Worm (Caenorhabditis elegans) whole organism, L3 larva: Measurements from ENCODE around the gene K02E10.6.

Experiments used
- ama-1 ChIP-seq: fragments of 150-350 bp; optimal IDR thresholded peaks from 2 replicates; lab custom pipeline; 2018
- fos-1 ChIP-seq: fragments of 150-350 bp; optimal IDR thresholded peaks from 2 replicates; lab custom pipeline; 2014; ENCODE audit warnings: missing biosample characterization, missing genetic modification characterization
- lin-39 ChIP-seq: fragments of 150-350 bp; optimal IDR thresholded peaks from 2 replicates; lab custom pipeline; 2018; ENCODE audit warnings: missing biosample characterization, missing genetic modification reagents, missing genetic modification characterization
- nhr-28 ChIP-seq: fragments of 150-350 bp; optimal IDR thresholded peaks from 2 replicates; lab custom pipeline; 2014; ENCODE audit warnings: missing biosample characterization, missing genetic modification characterization
- nhr-77 ChIP-seq: fragments of 150-350 bp; optimal IDR thresholded peaks from 2 replicates; lab custom pipeline; 2014; ENCODE audit warnings: missing biosample characterization, missing genetic modification characterization
- pqm-1 ChIP-seq: fragments of 150-350 bp; optimal IDR thresholded peaks from 2 replicates; lab custom pipeline; 2017; ENCODE audit warnings: missing biosample characterization, missing genetic modification characterization, inconsistent platforms
- tbx-2 ChIP-seq: sonication (generic microtip); optimal IDR thresholded peaks from 2 replicates; lab custom pipeline; 2016; ENCODE audit warnings: mild to moderate bottlenecking, missing genetic modification characterization, missing compliant biosample characterization

DNA sequence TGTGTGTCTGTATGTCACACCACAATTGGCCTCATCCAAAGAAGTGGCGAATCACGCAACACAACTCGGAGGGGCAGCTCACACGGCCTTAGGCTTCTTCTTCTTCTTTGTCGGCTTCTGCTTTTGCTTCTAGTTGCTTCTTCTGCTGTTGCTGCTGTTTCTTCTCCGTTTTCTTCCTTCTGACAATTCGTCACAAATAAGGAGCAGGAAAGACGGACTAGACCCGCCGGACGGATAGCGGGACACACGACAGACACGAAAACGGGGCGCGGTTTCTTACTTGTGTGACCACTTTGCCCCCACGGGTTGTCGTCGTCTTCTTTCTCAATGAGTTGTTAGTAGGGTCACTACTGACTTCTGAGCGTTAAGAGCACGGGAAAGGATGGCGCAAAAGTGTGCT lies 26.4 kb downstream of the K02E10.6 start:
- TF ChIP-seq nhr-28 (tag; lab: Kevin White, UChicago), result no peak
- TF ChIP-seq nhr-77, result no peak
- TF ChIP-seq ama-1 (lab: Kevin White, UChicago), result no peak
- no peak for TF ChIP-seq tbx-2 (tag; lab: Kevin White, UChicago)
- TF ChIP-seq fos-1 (tag; lab: Kevin White, UChicago), result no peak
- no peak for TF ChIP-seq lin-39 (tag; lab: Kevin White, UChicago)
- no peak for TF ChIP-seq pqm-1 (tag; lab: Kevin White, UChicago)
